Worm (Caenorhabditis elegans) whole organism, L3 larva: ENCODE data around the gene srab-6.

Experiments used
- ZK546.5 ChIP-seq: sonication (generic microtip); optimal IDR thresholded peaks from 2 replicates; lab custom pipeline; 2017; ENCODE audit warnings: missing biosample characterization, missing genetic modification characterization
- egl-27 ChIP-seq: sonication (generic microtip); optimal IDR thresholded peaks from 4 replicates; lab custom pipeline; 2017; ENCODE audit warnings: missing biosample characterization, missing genetic modification reagents, missing genetic modification characterization
- elt-1 ChIP-seq: fragments of 150-350 bp; optimal IDR thresholded peaks from 2 replicates; lab custom pipeline; 2014; ENCODE audit warnings: missing biosample characterization, missing genetic modification characterization
- fos-1 ChIP-seq: fragments of 150-350 bp; optimal IDR thresholded peaks from 2 replicates; lab custom pipeline; 2014; ENCODE audit warnings: missing biosample characterization, missing genetic modification characterization
- nfya-1 ChIP-seq: sonication (generic microtip); optimal IDR thresholded peaks from 2 replicates; lab custom pipeline; 2017; ENCODE audit warnings: missing genetic modification characterization, mild to moderate bottlenecking, missing compliant biosample characterization, antibody characterized with exemption, moderate library complexity; ENCODE audit not compliant: insufficient read depth
- nhr-237 ChIP-seq: fragments of 150-350 bp; optimal IDR thresholded peaks from 2 replicates; lab custom pipeline; 2014; ENCODE audit warnings: missing biosample characterization, missing genetic modification characterization
- nhr-28 ChIP-seq: fragments of 150-350 bp; optimal IDR thresholded peaks from 2 replicates; lab custom pipeline; 2014; ENCODE audit warnings: missing biosample characterization, missing genetic modification characterization
- nhr-76 ChIP-seq: fragments of 150-350 bp; sonication (generic microtip); optimal IDR thresholded peaks from 5 replicates; lab custom pipeline; 2014; ENCODE audit warnings: missing biosample characterization, missing genetic modification characterization
- skn-1 ChIP-seq: fragments of 150-350 bp; optimal IDR thresholded peaks from 2 replicates; lab custom pipeline; 2014; ENCODE audit warnings: missing biosample characterization, missing genetic modification characterization
- snpc-4 ChIP-seq: fragments of 150-350 bp; optimal IDR thresholded peaks from 2 replicates; lab custom pipeline; 2014; ENCODE audit warnings: missing biosample characterization, missing genetic modification characterization
- zag-1 ChIP-seq: fragments of 150-350 bp; optimal IDR thresholded peaks from 2 replicates; lab custom pipeline; 2014; ENCODE audit warnings: missing biosample characterization, missing genetic modification characterization
- ztf-4 ChIP-seq: fragments of 150-350 bp; optimal IDR thresholded peaks from 2 replicates; lab custom pipeline; 2014; ENCODE audit warnings: missing biosample characterization, missing genetic modification characterization

DNA sequence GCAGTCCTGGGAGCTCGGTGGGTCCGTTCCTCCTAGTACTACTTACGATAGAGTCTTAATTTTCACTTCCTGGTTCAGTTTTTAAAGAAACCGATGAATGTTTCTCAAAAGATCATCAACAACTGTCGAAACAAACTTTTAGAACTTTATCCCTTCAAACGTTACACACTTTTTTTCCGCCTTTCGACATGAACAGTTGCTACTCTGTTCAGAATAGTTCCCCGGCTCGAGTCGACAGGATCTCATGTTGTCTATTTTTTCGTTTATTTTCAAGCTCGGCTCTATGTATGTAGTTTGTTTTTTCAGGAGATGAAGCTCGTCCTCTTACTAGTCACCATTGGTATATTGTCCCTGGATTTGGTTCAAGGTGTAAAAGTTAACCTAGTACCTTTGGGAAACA is 5.0 kb upstream of the srab-6 start, which contains the start of gene exh-1:
- no peak for TF ChIP-seq ztf-4 (tag; lab: Kevin White, UChicago)
- no peak for TF ChIP-seq skn-1 (tag; lab: Kevin White, UChicago)
- no peak for TF ChIP-seq elt-1 (tag; lab: Kevin White, UChicago)
- TF ChIP-seq nhr-237 (tag; lab: Kevin White, UChicago): no peak
- TF ChIP-seq nhr-28: no peak
- no peak for TF ChIP-seq egl-27 (tag; lab: Kevin White, UChicago)
- TF ChIP-seq snpc-4 (tag; lab: Kevin White, UChicago): no peak
- TF ChIP-seq ZK546.5 (tag; lab: Kevin White, UChicago): no peak
- no peak for TF ChIP-seq zag-1 (tag; lab: Kevin White, UChicago)
- no peak for TF ChIP-seq nfya-1 (tag; lab: Kevin White, UChicago)
- TF ChIP-seq nhr-76 (tag; lab: Kevin White, UChicago): no peak
- TF ChIP-seq fos-1 (tag; lab: Kevin White, UChicago): no peak
